Fruit fly (Drosophila melanogaster) whole organism, prepupa: Measurements from ENCODE around the gene cold.

ENCODE experiments used
- CG11294 ChIP-seq: fragments of 200-800 bp; sonication (Bioruptor generic); IDR thresholded peaks from 2 replicates; pipeline ENCODE4 v1.3.6; 2022; ENCODE audit warnings: missing biosample characterization, missing genetic modification characterization
- CG11762 ChIP-seq: fragments of 200-800 bp; sonication (Bioruptor generic); optimal IDR thresholded peaks from 3 replicates; lab custom pipeline; 2016; ENCODE audit warnings: missing biosample characterization, missing genetic modification characterization; ENCODE audit not compliant: insufficient read depth
- CG11902 ChIP-seq: fragments of 200-800 bp; sonication (Bioruptor generic); optimal IDR thresholded peaks from 3 replicates; lab custom pipeline; 2016; ENCODE audit warnings: missing biosample characterization, missing genetic modification characterization
- CG16779 ChIP-seq: fragments of 200-800 bp; sonication (Bioruptor generic); optimal IDR thresholded peaks from 3 replicates; lab custom pipeline; 2017; ENCODE audit warnings: missing biosample characterization, mild to moderate bottlenecking, missing genetic modification characterization
- CG3032 ChIP-seq: fragments of 200-800 bp; optimal IDR thresholded peaks from 2 replicates; lab custom pipeline; 2019; ENCODE audit warnings: missing biosample characterization, mild to moderate bottlenecking, missing genetic modification characterization, moderate library complexity
- CG31627 ChIP-seq: fragments of 200-800 bp; sonication (Bioruptor generic); optimal IDR thresholded peaks from 3 replicates; lab custom pipeline; 2016; ENCODE audit warnings: missing biosample characterization, missing genetic modification characterization
- CG32006 ChIP-seq: fragments of 200-800 bp; sonication (Bioruptor generic); optimal IDR thresholded peaks from 3 replicates; lab custom pipeline; 2017; ENCODE audit warnings: missing biosample characterization, mild to moderate bottlenecking, missing genetic modification characterization
- CG34406 ChIP-seq: fragments of 200-800 bp; sonication (Bioruptor generic); optimal IDR thresholded peaks from 3 replicates; lab custom pipeline; 2016; ENCODE audit warnings: missing biosample characterization, missing genetic modification characterization
- CG3919 ChIP-seq: fragments of 200-800 bp; sonication (Bioruptor generic); optimal IDR thresholded peaks from 3 replicates; lab custom pipeline; 2016; ENCODE audit warnings: missing biosample characterization, missing genetic modification characterization
- CG4318 ChIP-seq: fragments of 200-800 bp; sonication (Bioruptor generic); optimal IDR thresholded peaks from 3 replicates; lab custom pipeline; 2017; ENCODE audit warnings: missing biosample characterization, mild to moderate bottlenecking, missing genetic modification characterization
- CG6163 ChIP-seq: fragments of 200-800 bp; sonication (Bioruptor generic); IDR thresholded peaks from 3 replicates; pipeline ENCODE4 v1.3.6; 2022; ENCODE audit warnings: missing biosample characterization, missing genetic modification characterization
- CG6276 ChIP-seq: fragments of 200-800 bp; sonication (Bioruptor generic); optimal IDR thresholded peaks from 2 replicates; lab custom pipeline; 2017; ENCODE audit warnings: missing biosample characterization, mild to moderate bottlenecking, missing genetic modification characterization
- CG6792 ChIP-seq: fragments of 200-800 bp; sonication (Bioruptor generic); optimal IDR thresholded peaks from 3 replicates; lab custom pipeline; 2016; ENCODE audit warnings: missing biosample characterization, missing genetic modification characterization
- CG6808 ChIP-seq: fragments of 200-800 bp; sonication (Bioruptor generic); optimal IDR thresholded peaks from 3 replicates; lab custom pipeline; 2017; ENCODE audit warnings: missing biosample characterization, missing genetic modification characterization, mild to moderate bottlenecking, moderate library complexity, missing genetic modification reagents
- CG6854 ChIP-seq: fragments of 200-800 bp; sonication (Bioruptor generic); optimal IDR thresholded peaks from 2 replicates; lab custom pipeline; 2017; ENCODE audit warnings: missing biosample characterization, mild to moderate bottlenecking, missing genetic modification characterization
- CG7368 ChIP-seq: fragments of 200-800 bp; sonication (Bioruptor generic); optimal IDR thresholded peaks from 3 replicates; lab custom pipeline; 2016; ENCODE audit warnings: missing biosample characterization, missing genetic modification characterization
- CG8319 ChIP-seq: fragments of 200-800 bp; sonication (Bioruptor generic); optimal IDR thresholded peaks from 3 replicates; lab custom pipeline; 2016; ENCODE audit warnings: missing biosample characterization, missing genetic modification characterization
- CG8632 ChIP-seq: fragments of 200-800 bp; sonication (Bioruptor generic); optimal IDR thresholded peaks from 3 replicates; lab custom pipeline; 2016; ENCODE audit warnings: missing biosample characterization, missing genetic modification characterization
- CG9139 ChIP-seq: fragments of 200-800 bp; sonication (Bioruptor generic); optimal IDR thresholded peaks from 3 replicates; lab custom pipeline; 2017; ENCODE audit warnings: missing biosample characterization, mild to moderate bottlenecking, missing genetic modification characterization
- Eip75B ChIP-seq: fragments of 200-800 bp; sonication (Bioruptor generic); optimal IDR thresholded peaks from 3 replicates; lab custom pipeline; 2016; ENCODE audit warnings: missing biosample characterization, missing genetic modification characterization
- Eip78C ChIP-seq: fragments of 200-800 bp; sonication (Bioruptor generic); peaks from one replicate; lab custom pipeline; 2016; ENCODE audit warnings: missing biosample characterization, missing genetic modification characterization
- Eip93F ChIP-seq: fragments of 200-800 bp; sonication (Bioruptor generic); optimal IDR thresholded peaks from 2 replicates; lab custom pipeline; 2016; ENCODE audit warnings: missing biosample characterization, mild to moderate bottlenecking, missing genetic modification characterization
- Gug ChIP-seq: fragments of 200-800 bp; sonication (Bioruptor generic); IDR thresholded peaks from 2 replicates; pipeline ENCODE4 v1.3.6; 2022; ENCODE audit warnings: missing biosample characterization, missing genetic modification characterization
- Hr38 ChIP-seq: sonication (Bioruptor generic); optimal IDR thresholded peaks from 2 replicates; lab custom pipeline; 2016; ENCODE audit warnings: missing biosample characterization, missing genetic modification characterization
- Hr39 ChIP-seq: fragments of 200-800 bp; sonication (Bioruptor generic); optimal IDR thresholded peaks from 2 replicates; lab custom pipeline; 2016; ENCODE audit warnings: missing biosample characterization, missing genetic modification characterization
- Hr4 ChIP-seq: fragments of 200-800 bp; sonication (Bioruptor generic); optimal IDR thresholded peaks from 3 replicates; lab custom pipeline; 2016; ENCODE audit warnings: missing biosample characterization, missing genetic modification characterization
- Lpt ChIP-seq: fragments of 200-800 bp; sonication (Bioruptor generic); optimal IDR thresholded peaks from 3 replicates; lab custom pipeline; 2016; ENCODE audit warnings: missing biosample characterization, missing genetic modification characterization
- Met ChIP-seq: fragments of 200-800 bp; sonication (Bioruptor generic); optimal IDR thresholded peaks from 3 replicates; lab custom pipeline; 2016; ENCODE audit warnings: missing biosample characterization, missing genetic modification characterization
- OdsH ChIP-seq: fragments of 200-800 bp; sonication (Bioruptor generic); optimal IDR thresholded peaks from 3 replicates; lab custom pipeline; 2016; ENCODE audit warnings: missing biosample characterization, missing genetic modification characterization
- Smox ChIP-seq: fragments of 200-800 bp; sonication (Bioruptor generic); optimal IDR thresholded peaks from 3 replicates; lab custom pipeline; 2016; ENCODE audit warnings: missing biosample characterization, missing genetic modification characterization
- Sox102F ChIP-seq: fragments of 200-800 bp; sonication (Bioruptor generic); optimal IDR thresholded peaks from 2 replicates; lab custom pipeline; 2016; ENCODE audit warnings: missing biosample characterization, mild to moderate bottlenecking, missing genetic modification characterization
- Sox14 ChIP-seq: fragments of 200-800 bp; sonication (Bioruptor generic); optimal IDR thresholded peaks from 3 replicates; lab custom pipeline; 2016; ENCODE audit warnings: missing biosample characterization, missing genetic modification characterization
- acj6 ChIP-seq: fragments of 200-800 bp; sonication (Bioruptor generic); optimal IDR thresholded peaks from 3 replicates; lab custom pipeline; 2016; ENCODE audit warnings: missing biosample characterization, missing genetic modification characterization
- cyc ChIP-seq: fragments of 200-800 bp; sonication (Bioruptor generic); optimal IDR thresholded peaks from 3 replicates; lab custom pipeline; 2016; ENCODE audit warnings: missing biosample characterization, missing genetic modification characterization
- dac ChIP-seq: fragments of 200-800 bp; sonication (Bioruptor generic); optimal IDR thresholded peaks from 2 replicates; lab custom pipeline; 2017; ENCODE audit warnings: missing biosample characterization, mild to moderate bottlenecking, missing genetic modification characterization
- dsx ChIP-seq: fragments of 200-800 bp; optimal IDR thresholded peaks from 3 replicates; lab custom pipeline; 2019; ENCODE audit warnings: missing biosample characterization, mild to moderate bottlenecking, missing genetic modification characterization, moderate library complexity; ENCODE audit not compliant: poor library complexity, severe bottlenecking
- eg ChIP-seq: fragments of 200-800 bp; sonication (Bioruptor generic); IDR thresholded peaks from 3 replicates; pipeline ENCODE4 v1.3.6; 2022; ENCODE audit warnings: missing biosample characterization, missing genetic modification characterization
- esn ChIP-seq: fragments of 200-800 bp; sonication (Bioruptor generic); optimal IDR thresholded peaks from 2 replicates; lab custom pipeline; 2016; ENCODE audit warnings: missing biosample characterization, mild to moderate bottlenecking, missing genetic modification characterization, moderate library complexity
- fd59A ChIP-seq: fragments of 200-800 bp; sonication (Bioruptor generic); optimal IDR thresholded peaks from 2 replicates; lab custom pipeline; 2017; ENCODE audit warnings: missing biosample characterization, mild to moderate bottlenecking, missing genetic modification characterization, missing genetic modification reagents
- fd85E ChIP-seq: fragments of 200-800 bp; sonication (Bioruptor generic); optimal IDR thresholded peaks from 3 replicates; lab custom pipeline; 2016; ENCODE audit warnings: missing biosample characterization, missing genetic modification characterization
- fkh ChIP-seq: fragments of 200-800 bp; sonication (Bioruptor generic); optimal IDR thresholded peaks from 3 replicates; lab custom pipeline; 2017; ENCODE audit warnings: missing biosample characterization, mild to moderate bottlenecking, missing genetic modification characterization, moderate library complexity
- lz ChIP-seq: fragments of 200-800 bp; sonication (Bioruptor generic); optimal IDR thresholded peaks from 3 replicates; lab custom pipeline; 2016; ENCODE audit warnings: missing biosample characterization, missing genetic modification characterization
- net ChIP-seq: fragments of 200-800 bp; sonication (Bioruptor generic); optimal IDR thresholded peaks from 3 replicates; lab custom pipeline; 2016; ENCODE audit warnings: missing biosample characterization, missing genetic modification characterization
- pdm3 ChIP-seq: fragments of 200-800 bp; sonication (Bioruptor generic); optimal IDR thresholded peaks from 3 replicates; lab custom pipeline; 2016; ENCODE audit warnings: missing biosample characterization, missing genetic modification characterization
- salr ChIP-seq, 2 experiments: fragments of 200-800 bp; sonication (Bioruptor generic); optimal IDR thresholded peaks; 3 replicates each; lab custom pipeline; 2016 to 2018; ENCODE audit warnings: missing biosample characterization in 2 of 2, missing genetic modification characterization in 2 of 2, mild to moderate bottlenecking in 1 of 2
- spab ChIP-seq: fragments of 200-800 bp; sonication (Bioruptor generic); optimal IDR thresholded peaks from 2 replicates; lab custom pipeline; 2017; ENCODE audit warnings: missing biosample characterization, mild to moderate bottlenecking, missing genetic modification characterization, missing genetic modification reagents
- ss ChIP-seq, 2 experiments: fragments of 200-800 bp; sonication (Bioruptor generic); optimal IDR thresholded peaks; 2 replicates in 1 of 2; 3 replicates in 1 of 2; lab custom pipeline; 2017 to 2018; ENCODE audit warnings: mild to moderate bottlenecking in 2 of 2, missing biosample characterization in 2 of 2, missing genetic modification characterization in 2 of 2, moderate library complexity in 1 of 2
- svp ChIP-seq: fragments of 200-800 bp; sonication (Bioruptor generic); peaks from one replicate; lab custom pipeline; 2016; ENCODE audit warnings: missing biosample characterization, missing genetic modification characterization
- topi ChIP-seq: fragments of 200-800 bp; sonication (Bioruptor generic); optimal IDR thresholded peaks from 3 replicates; lab custom pipeline; 2016; ENCODE audit warnings: missing biosample characterization, missing genetic modification characterization
- vri ChIP-seq: fragments of 200-800 bp; sonication (Bioruptor generic); optimal IDR thresholded peaks from 3 replicates; lab custom pipeline; 2016; ENCODE audit warnings: missing biosample characterization, mild to moderate bottlenecking, missing genetic modification characterization

Gene cold

DNA sequence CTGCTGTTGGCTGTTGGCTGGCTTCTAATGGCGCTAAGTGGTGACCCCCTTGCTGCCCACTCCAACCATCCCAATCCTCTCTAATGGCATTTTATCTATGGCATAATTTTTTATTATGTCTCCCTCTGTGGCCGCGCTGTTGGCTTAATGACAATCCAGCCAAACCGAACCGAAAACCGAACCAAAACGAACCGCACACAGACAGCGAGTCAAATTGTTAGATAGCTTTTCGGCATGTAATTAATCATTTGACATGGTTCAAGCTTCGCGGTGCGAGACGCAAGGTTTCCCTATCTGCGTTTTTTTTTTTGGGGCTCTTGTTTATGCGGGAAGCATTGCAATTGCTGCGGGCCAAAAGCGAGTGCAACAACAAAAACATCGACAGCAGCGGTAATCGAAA is 46.4 kb upstream of the cold start:
- TF ChIP-seq CG9139 (GFP tag; lab: Kevin White, UChicago) (no peak), CG6276 (no peak), CG11902 (GFP tag; lab: Kevin White, UChicago) (no peak), CG16779 (tag; lab: Kevin White, UChicago) (no peak), svp (GFP tag; lab: Kevin White, UChicago) (peak; percentile 51), ss (GFP tag; optimal IDR thresholded peaks at IDR 0.05; lab: Kevin White, UChicago) (no peak), vri (GFP tag; lab: Kevin White, UChicago) (peak; percentile 10)

DNA sequence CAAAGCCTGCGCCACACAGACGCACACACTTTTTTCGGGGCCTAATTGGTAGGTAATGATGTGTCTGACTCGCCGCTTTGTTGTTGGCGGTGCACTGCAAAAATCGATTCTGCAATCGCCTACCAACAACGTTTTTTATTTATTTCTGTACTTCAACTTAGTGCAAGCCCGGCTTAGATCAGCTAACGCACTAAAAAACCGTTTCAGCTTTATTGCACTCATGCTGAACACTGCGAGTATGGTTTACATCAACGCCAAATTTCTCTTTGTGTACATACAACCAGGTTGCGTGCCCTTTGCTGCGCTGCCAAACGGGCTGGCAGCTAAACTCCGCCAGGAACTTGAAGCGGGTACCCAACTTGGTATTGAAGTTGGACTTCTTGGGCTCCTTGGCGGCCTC is 43.8 kb upstream of the cold start:
- peak; percentile 97 for TF ChIP-seq esn (GFP tag; lab: Kevin White, UChicago)
- TF ChIP-seq dac = no peak
- TF ChIP-seq CG7368 (GFP tag; lab: Kevin White, UChicago) = peak; percentile 75
- peak; percentile 96 for TF ChIP-seq Eip93F
- peak; percentile 87 for TF ChIP-seq CG3919 (GFP tag; lab: Kevin White, UChicago)
- no peak for TF ChIP-seq CG11294 (GFP tag; lab: Robert Waterston, UW)
- peak; percentile 96 for TF ChIP-seq vri (GFP tag; lab: Kevin White, UChicago)
- TF ChIP-seq net (GFP tag; lab: Kevin White, UChicago) = peak; percentile 82
- TF ChIP-seq CG3032 = peak; percentile 25
- TF ChIP-seq Hr39 = peak; percentile 95
- peak; percentile 42 for TF ChIP-seq CG32006 (GFP tag; lab: Kevin White, UChicago)
- peak; percentile 74 for TF ChIP-seq fd59A
- TF ChIP-seq pdm3 (GFP tag; lab: Kevin White, UChicago) = peak; percentile 89
- TF ChIP-seq Sox14 (GFP tag; lab: Kevin White, UChicago) = peak; percentile 91
- peak; percentile 38 for TF ChIP-seq CG6808 (GFP tag; lab: Kevin White, UChicago)
- peak; percentile 15 to 25 for TF ChIP-seq salr (GFP tag; optimal IDR thresholded peaks at IDR 0.05; lab: Kevin White, UChicago)
- peak; percentile 37 for TF ChIP-seq CG8319 (GFP tag; lab: Kevin White, UChicago)
- TF ChIP-seq CG34406 = peak; percentile 72
- TF ChIP-seq CG6854 (GFP tag; lab: Kevin White, UChicago) = peak; percentile 91
- peak; percentile 19 for TF ChIP-seq Lpt (GFP tag; lab: Kevin White, UChicago)
- peak; percentile 68 for TF ChIP-seq CG8632 (GFP tag; lab: Kevin White, UChicago)
- TF ChIP-seq CG6276 = no peak
- TF ChIP-seq CG9139 (GFP tag; lab: Kevin White, UChicago) = no peak
- TF ChIP-seq CG11902 (GFP tag; lab: Kevin White, UChicago) = peak; percentile 81
- TF ChIP-seq Gug (GFP tag; lab: Robert Waterston, UW) = no peak
- TF ChIP-seq dsx (GFP tag; lab: Kevin White, UChicago) = peak; percentile 61
- TF ChIP-seq fkh (GFP tag; lab: Kevin White, UChicago) = no peak
- no peak for TF ChIP-seq Hr38
- peak; percentile 41 for TF ChIP-seq spab (GFP tag; lab: Kevin White, UChicago)
- TF ChIP-seq CG11762 (GFP tag; lab: Kevin White, UChicago) = peak; percentile 29
- TF ChIP-seq Eip75B (GFP tag; lab: Kevin White, UChicago) = peak; percentile 90
- peak; percentile 81 for TF ChIP-seq acj6
- peak; percentile 96 for TF ChIP-seq CG31627
- peak; percentile 96 for TF ChIP-seq Met (GFP tag; lab: Kevin White, UChicago)
- peak; percentile 91 for TF ChIP-seq CG6792 (GFP tag; lab: Kevin White, UChicago)
- TF ChIP-seq OdsH = peak; percentile 89
- TF ChIP-seq topi (GFP tag; lab: Kevin White, UChicago) = peak; percentile 93
- peak; percentile 94 for TF ChIP-seq Eip78C (GFP tag; lab: Kevin White, UChicago)
- TF ChIP-seq lz (GFP tag; lab: Kevin White, UChicago) = peak; percentile 93
- peak; percentile 41 for TF ChIP-seq fd85E (GFP tag; lab: Kevin White, UChicago)
- peak; percentile 94 for TF ChIP-seq cyc (GFP tag; lab: Kevin White, UChicago)
- TF ChIP-seq eg = no peak
- TF ChIP-seq Smox (GFP tag; lab: Kevin White, UChicago) = peak; percentile 92
- peak; percentile 97 for TF ChIP-seq Sox102F (GFP tag; lab: Kevin White, UChicago)
- TF ChIP-seq CG6163 (GFP tag; lab: Robert Waterston, UW) = peak; percentile 86
- TF ChIP-seq Hr4 = no peak
- TF ChIP-seq CG4318 (GFP tag; lab: Kevin White, UChicago) = no peak
